Fruit fly (Drosophila melanogaster): ENCODE results near the gene Las.

Gene Las

dm6 chr3L:20395257-20395909 lies 36.8 kb downstream of the Las start (continued):
- no peak for TF ChIP-seq CG42726 (GFP tag; IDR thresholded peaks at IDR 0.05; ENCODE audit: partially characterized antibody)
- peak; percentile 72 for TF ChIP-seq HmgZ (tag; optimal IDR thresholded peaks at IDR 0.05)
- no peak for TF ChIP-seq prd (optimal IDR thresholded peaks at IDR 0.05)
- peak; percentile 51 for TF ChIP-seq prd (GFP tag; IDR thresholded peaks at IDR 0.05)
- no peak for TF ChIP-seq Xrp1 (GFP tag; IDR thresholded peaks at IDR 0.05)
- no peak for TF ChIP-seq MESR4 (GFP tag; optimal IDR thresholded peaks at IDR 0.05)
- TF ChIP-seq MBD-R2 (GFP tag; IDR thresholded peaks at IDR 0.05) = peak; percentile 42; the same call in 1 of the 2 replicates
- no peak for TF ChIP-seq CG30431 (GFP tag; optimal IDR thresholded peaks at IDR 0.05)
- peak; percentile 62 for TF ChIP-seq CG9932 (GFP tag; IDR thresholded peaks at IDR 0.05)
- TF ChIP-seq CG8089 (GFP tag; optimal IDR thresholded peaks at IDR 0.05) = no peak
- no peak for TF ChIP-seq rib (GFP tag; IDR thresholded peaks at IDR 0.05)
- no peak for TF ChIP-seq jigr1 (GFP tag; IDR thresholded peaks at IDR 0.05)
- TF ChIP-seq CG11560 (tag; IDR thresholded peaks at IDR 0.05) = no peak
- no peak for TF ChIP-seq CG4617 (GFP tag; optimal IDR thresholded peaks at IDR 0.05; ENCODE audit: borderline replicate concordance)
- no peak for TF ChIP-seq org-1 (GFP tag; optimal IDR thresholded peaks at IDR 0.05)
- TF ChIP-seq CG10462 (GFP tag; optimal IDR thresholded peaks at IDR 0.05) = no peak
- TF ChIP-seq Deaf1 (tag; optimal IDR thresholded peaks at IDR 0.05) = peak; percentile 37
- TF ChIP-seq bowl (GFP tag; IDR thresholded peaks at IDR 0.05) = no peak
- TF ChIP-seq ken (GFP tag; IDR thresholded peaks at IDR 0.05) = 0 out of 3 replicates have a peak, but pooled peaks have one; percentile 3
- TF ChIP-seq corto (GFP tag; optimal IDR thresholded peaks at IDR 0.05) = no peak
- TF ChIP-seq Mad (GFP tag; optimal IDR thresholded peaks at IDR 0.05) = no peak
- no peak for TF ChIP-seq Mes4 (GFP tag; optimal IDR thresholded peaks at IDR 0.05)
- TF ChIP-seq CG6765 (GFP tag; optimal IDR thresholded peaks at IDR 0.05) = peak; percentile 34
- 0 out of 3 replicates have a peak, but pooled peaks have one; percentile 37 for TF ChIP-seq Mrtf (GFP tag; IDR thresholded peaks at IDR 0.05)
- peak; percentile 17; the same call in 1 of the 4 replicates for TF ChIP-seq Gug (GFP tag; IDR thresholded peaks at IDR 0.05)
- peak; percentile 63 for TF ChIP-seq CG30403 (GFP tag; optimal IDR thresholded peaks at IDR 0.05)
- TF ChIP-seq dmrt11E (tag; optimal IDR thresholded peaks at IDR 0.05) = no peak
- TF ChIP-seq sima (GFP tag; optimal IDR thresholded peaks at IDR 0.05) = no peak
- TF ChIP-seq Lpt (GFP tag; optimal IDR thresholded peaks at IDR 0.05) = no peak
- no peak for TF ChIP-seq Rx (GFP tag; IDR thresholded peaks at IDR 0.05)
- no peak for TF ChIP-seq Opbp (GFP tag; IDR thresholded peaks at IDR 0.05; ENCODE audit: partially characterized antibody)
- TF ChIP-seq CG1233 (GFP tag; optimal IDR thresholded peaks at IDR 0.05) = no peak
- TF ChIP-seq Fer1 (GFP tag; optimal IDR thresholded peaks at IDR 0.05) = peak; percentile 69
- TF ChIP-seq ro (GFP tag; IDR thresholded peaks at IDR 0.05) = no peak
- no peak for TF ChIP-seq CG17802 (tag; optimal IDR thresholded peaks at IDR 0.05)
- no peak for TF ChIP-seq HLH3B (GFP tag; IDR thresholded peaks at IDR 0.05)
- peak; percentile 52 for TF ChIP-seq sens (GFP tag)
- TF ChIP-seq oc (tag; optimal IDR thresholded peaks at IDR 0.05) = no peak
- TF ChIP-seq Bgb (GFP tag; IDR thresholded peaks at IDR 0.05; ENCODE audit: partially characterized antibody) = no peak; the same call in 1 of the 2 replicates
- TF ChIP-seq slp2 (GFP tag; optimal IDR thresholded peaks at IDR 0.05) = no peak
- no peak for TF ChIP-seq Gsc (GFP tag; IDR thresholded peaks at IDR 0.05)
- TF ChIP-seq CG3407 (GFP tag; optimal IDR thresholded peaks at IDR 0.05) = no peak
- TF ChIP-seq H2.0 (GFP tag; IDR thresholded peaks at IDR 0.05) = no peak
- TF ChIP-seq CG10147 (GFP tag; optimal IDR thresholded peaks at IDR 0.05) = peak; percentile 3
- no peak for TF ChIP-seq Ravus (GFP tag; IDR thresholded peaks at IDR 0.05)
- TF ChIP-seq peb (GFP tag; IDR thresholded peaks at IDR 0.05) = no peak
- TF ChIP-seq pb (GFP tag; optimal IDR thresholded peaks at IDR 0.05) = no peak
- no peak for TF ChIP-seq CG14965 (GFP tag; optimal IDR thresholded peaks at IDR 0.05; ENCODE audit: borderline replicate concordance)
- peak; percentile 63 for TF ChIP-seq mirr (GFP tag; optimal IDR thresholded peaks at IDR 0.05)
- TF ChIP-seq CG12942 (GFP tag; optimal IDR thresholded peaks at IDR 0.05) = no peak

Data from whole organism, embryonic.